Fruit fly (Drosophila melanogaster): Measurements from ENCODE around the gene ftz-f1.

DNA sequence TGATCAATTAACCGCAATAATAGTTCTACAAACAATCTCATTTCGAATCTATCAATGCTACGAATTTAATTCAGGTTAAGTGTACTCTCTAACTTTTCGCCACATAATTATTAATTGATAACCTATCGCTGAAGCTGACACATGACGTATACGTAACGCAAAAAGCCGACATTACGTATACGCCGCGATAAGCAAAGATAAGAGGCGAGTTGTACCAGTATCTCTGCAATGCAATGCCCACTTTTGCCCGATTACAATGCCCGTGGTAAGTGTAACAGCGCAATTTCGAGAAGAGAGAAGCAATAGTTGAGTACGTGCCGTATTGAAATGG is 9.1 kb downstream of the ftz-f1 start:
- TF ChIP-seq fd96Ca (GFP tag; IDR thresholded peaks at IDR 0.05) (no peak), CG8301 (tag; optimal IDR thresholded peaks at IDR 0.05) (no peak), CG9948 (tag; optimal IDR thresholded peaks at IDR 0.05) (no peak), CG13204 (GFP tag; optimal IDR thresholded peaks at IDR 0.05) (no peak), CG12605 (GFP tag; IDR thresholded peaks at IDR 0.05) (no peak), rn (GFP tag; IDR thresholded peaks at IDR 0.05) (no peak), Pif1A (GFP tag; optimal IDR thresholded peaks at IDR 0.05) (no peak), gl (tag; optimal IDR thresholded peaks at IDR 0.05) (no peak), Snoo (tag; optimal IDR thresholded peaks at IDR 0.05) (no peak), EcR (GFP tag; optimal IDR thresholded peaks at IDR 0.05) (peak; percentile 47)
